Fruit fly (Drosophila melanogaster) whole organism, wandering third instar larva: ENCODE results near the gene RanBP3.

Experiments used
- Abd-B ChIP-seq: fragments of >200 bp; optimal IDR thresholded peaks from 2 replicates; lab custom pipeline; 2017; ENCODE audit warnings: missing biosample characterization, missing genetic modification characterization
- CG32264 ChIP-seq: fragments of 200-800 bp; sonication (Bioruptor generic); optimal IDR thresholded peaks from 2 replicates; lab custom pipeline; 2016; ENCODE audit warnings: missing biosample characterization, missing genetic modification characterization
- CG9705 ChIP-seq: fragments of 200-800 bp; sonication (Bioruptor generic); optimal IDR thresholded peaks from 2 replicates; lab custom pipeline; 2018; ENCODE audit warnings: missing biosample characterization, mild to moderate bottlenecking, missing genetic modification characterization
- CrebA ChIP-seq: fragments of 200-800 bp; sonication (Bioruptor generic); optimal IDR thresholded peaks from 2 replicates; lab custom pipeline; 2016; ENCODE audit warnings: missing biosample characterization, mild to moderate bottlenecking, missing genetic modification characterization, borderline replicate concordance
- Dfd ChIP-seq: fragments of >200 bp; optimal IDR thresholded peaks from 2 replicates; lab custom pipeline; 2017; ENCODE audit warnings: missing biosample characterization, missing genetic modification characterization
- Dif ChIP-seq: fragments of 200-275, 200-300 bp; sonication (Bioruptor generic); optimal IDR thresholded peaks from 2 replicates; lab custom pipeline; 2018; ENCODE audit warnings: missing biosample characterization, missing genetic modification characterization; ENCODE audit not compliant: partially characterized antibody
- GATAd ChIP-seq: sonication (Bioruptor generic); optimal IDR thresholded peaks from 2 replicates; lab custom pipeline; 2016; ENCODE audit warnings: missing biosample characterization, missing genetic modification characterization
- HLH106 ChIP-seq: fragments of 200-800 bp; optimal IDR thresholded peaks from 3 replicates; lab custom pipeline; 2019; ENCODE audit warnings: missing biosample characterization, mild to moderate bottlenecking, missing genetic modification characterization, moderate library complexity
- Hnf4 ChIP-seq: fragments of 200-800 bp; sonication (Bioruptor generic); optimal IDR thresholded peaks from 2 replicates; lab custom pipeline; 2016; ENCODE audit warnings: missing biosample characterization, mild to moderate bottlenecking, missing genetic modification characterization
- Hr78 ChIP-seq: fragments of >200 bp; optimal IDR thresholded peaks from 2 replicates; lab custom pipeline; 2017; ENCODE audit warnings: missing biosample characterization, missing genetic modification characterization
- Hr83 ChIP-seq: fragments of 200-300 bp; sonication (Bioruptor generic); optimal IDR thresholded peaks from 2 replicates; lab custom pipeline; 2016; ENCODE audit warnings: missing biosample characterization, mild to moderate bottlenecking, missing genetic modification characterization, moderate library complexity; ENCODE audit not compliant: poor library complexity, severe bottlenecking
- Jra ChIP-seq: sonication (Bioruptor generic); optimal IDR thresholded peaks from 2 replicates; lab custom pipeline; 2016; ENCODE audit warnings: missing biosample characterization, missing genetic modification characterization
- Mio ChIP-seq: sonication (Bioruptor generic); optimal IDR thresholded peaks from 2 replicates; lab custom pipeline; 2016; ENCODE audit warnings: missing biosample characterization, missing genetic modification characterization
- Myc ChIP-seq: fragments of >200 bp; optimal IDR thresholded peaks from 2 replicates; lab custom pipeline; 2017
- N ChIP-seq: fragments of >200 bp; optimal IDR thresholded peaks from 2 replicates; lab custom pipeline; 2018; ENCODE audit warnings: missing biosample characterization, missing external identifiers, missing genetic modification characterization
- OdsH ChIP-seq: fragments of 200-800 bp; sonication (Bioruptor generic); optimal IDR thresholded peaks from 2 replicates; lab custom pipeline; 2016; ENCODE audit warnings: missing biosample characterization, mild to moderate bottlenecking, missing genetic modification characterization
- Rel ChIP-seq, 2 experiments: fragments of 200-800 bp; sonication (Bioruptor generic) in 1 of 2; optimal IDR thresholded peaks; 2 replicates in 1 of 2; 3 replicates in 1 of 2; lab custom pipeline; 2016 to 2019; ENCODE audit warnings: mild to moderate bottlenecking in 2 of 2, missing biosample characterization in 2 of 2, missing genetic modification characterization in 2 of 2, moderate library complexity in 1 of 2
- Sp1 ChIP-seq: fragments of 200-800 bp; sonication (Bioruptor generic); optimal IDR thresholded peaks from 3 replicates; lab custom pipeline; 2019; ENCODE audit warnings: missing biosample characterization, mild to moderate bottlenecking, missing genetic modification characterization, moderate library complexity
- Vsx2 ChIP-seq: fragments of 200-300, 225-300 bp; sonication (Bioruptor generic); optimal IDR thresholded peaks from 2 replicates; lab custom pipeline; 2018; ENCODE audit warnings: missing biosample characterization, missing genetic modification characterization; ENCODE audit not compliant: partially characterized antibody
- br ChIP-seq: fragments of 200-800 bp; sonication (Bioruptor generic); optimal IDR thresholded peaks from 2 replicates; lab custom pipeline; 2016; ENCODE audit warnings: missing biosample characterization, missing genetic modification characterization
- brk ChIP-seq: fragments of 200-800 bp; sonication (Bioruptor generic); optimal IDR thresholded peaks from 2 replicates; lab custom pipeline; 2016; ENCODE audit warnings: missing biosample characterization, mild to moderate bottlenecking, missing genetic modification characterization
- dl ChIP-seq, 2 experiments: fragments of 175-275, 200-275 bp in 1 of 2; fragments of 200-275 bp in 1 of 2; sonication (Bioruptor generic); optimal IDR thresholded peaks; lab custom pipeline; 2018; ENCODE audit warnings: mild to moderate bottlenecking in 2 of 2, missing biosample characterization in 2 of 2, missing genetic modification characterization in 2 of 2, moderate library complexity in 2 of 2; ENCODE audit not compliant: partially characterized antibody in 2 of 2, insufficient read depth in 1 of 2
- dmrt93B ChIP-seq: fragments of 200-800 bp; sonication (Bioruptor generic); optimal IDR thresholded peaks from 2 replicates; lab custom pipeline; 2018; ENCODE audit warnings: missing biosample characterization, mild to moderate bottlenecking, missing genetic modification characterization
- dsf ChIP-seq: sonication (Bioruptor generic); optimal IDR thresholded peaks from 2 replicates; lab custom pipeline; 2016; ENCODE audit warnings: missing biosample characterization, missing genetic modification characterization, borderline replicate concordance
- ey ChIP-seq: fragments of 200-800 bp; sonication (Bioruptor generic); optimal IDR thresholded peaks from 2 replicates; lab custom pipeline; 2016; ENCODE audit warnings: missing biosample characterization, missing genetic modification characterization
- foxo ChIP-seq, 2 experiments: fragments of 200-800 bp; sonication (Bioruptor generic); optimal IDR thresholded peaks; 2 replicates in 1 of 2; 3 replicates in 1 of 2; lab custom pipeline; 2016 to 2017; ENCODE audit warnings: missing biosample characterization in 2 of 2, missing genetic modification characterization in 2 of 2
- fru ChIP-seq: fragments of 200-800 bp; sonication (Bioruptor generic); optimal IDR thresholded peaks from 3 replicates; lab custom pipeline; 2016; ENCODE audit warnings: missing biosample characterization, mild to moderate bottlenecking, missing genetic modification characterization
- h ChIP-seq: fragments of 200-800 bp; sonication (Bioruptor generic); optimal IDR thresholded peaks from 3 replicates; lab custom pipeline; 2016; ENCODE audit warnings: missing biosample characterization, mild to moderate bottlenecking, missing genetic modification characterization
- jim ChIP-seq: fragments of 175-275, 200-325 bp; sonication (Bioruptor generic); optimal IDR thresholded peaks from 2 replicates; lab custom pipeline; 2016; ENCODE audit warnings: missing biosample characterization, mild to moderate bottlenecking, missing genetic modification characterization
- lola ChIP-seq: fragments of >200 bp; optimal IDR thresholded peaks from 2 replicates; lab custom pipeline; 2017; ENCODE audit warnings: missing biosample characterization, missing genetic modification characterization
- pan ChIP-seq: fragments of >200 bp; optimal IDR thresholded peaks from 2 replicates; lab custom pipeline; 2017
- psq ChIP-seq: fragments of 200-800 bp; sonication (Bioruptor generic); optimal IDR thresholded peaks from 3 replicates; lab custom pipeline; 2017; ENCODE audit warnings: missing biosample characterization, mild to moderate bottlenecking, missing genetic modification characterization, moderate library complexity
- rgr ChIP-seq: fragments of 200-800 bp; sonication (Bioruptor generic); optimal IDR thresholded peaks from 3 replicates; lab custom pipeline; 2016; ENCODE audit warnings: missing biosample characterization, mild to moderate bottlenecking, missing genetic modification characterization
- sage ChIP-seq: fragments of 200-800 bp; sonication (Bioruptor generic); optimal IDR thresholded peaks from 2 replicates; lab custom pipeline; 2016; ENCODE audit warnings: missing biosample characterization, mild to moderate bottlenecking, missing genetic modification characterization
- sv ChIP-seq: fragments of 200-800 bp; sonication (Bioruptor generic); optimal IDR thresholded peaks from 3 replicates; lab custom pipeline; 2016; ENCODE audit warnings: missing biosample characterization, missing genetic modification characterization
- tai ChIP-seq: sonication (Bioruptor generic); optimal IDR thresholded peaks from 2 replicates; lab custom pipeline; 2016; ENCODE audit warnings: missing biosample characterization, missing genetic modification characterization
- usp ChIP-seq: fragments of >200 bp; optimal IDR thresholded peaks from 2 replicates; lab custom pipeline; 2017; ENCODE audit warnings: missing biosample characterization, missing genetic modification characterization
- woc ChIP-seq: sonication (Bioruptor generic); optimal IDR thresholded peaks from 2 replicates; lab custom pipeline; 2016; ENCODE audit warnings: missing biosample characterization, mild to moderate bottlenecking, missing genetic modification characterization

RanBP3 gene

dm6 chr3R:23763015-23763414 is 10.4 kb upstream of the RanBP3 start, which contains the start of gene udt:
TSS of gene udt (minus strand) at chr3R:23763263.
- no peak for TF ChIP-seq N (GFP tag; lab: Kevin White, UChicago)
- no peak for TF ChIP-seq dsf (GFP tag; lab: Kevin White, UChicago)
- no peak for TF ChIP-seq Sp1 (GFP tag; lab: Kevin White, UChicago)
- peak; percentile 39 for TF ChIP-seq Myc (lab: Kevin White, UChicago)
- TF ChIP-seq sage (GFP tag; lab: Kevin White, UChicago), result no peak
- TF ChIP-seq woc (GFP tag; lab: Kevin White, UChicago), result no peak
- TF ChIP-seq Dif (GFP tag; lab: Kevin White, UChicago), result no peak
- TF ChIP-seq lola (GFP tag; lab: Kevin White, UChicago), result no peak
- TF ChIP-seq GATAd (GFP tag; lab: Kevin White, UChicago), result no peak
- no peak for TF ChIP-seq Vsx2 (GFP tag; lab: Kevin White, UChicago)
- no peak for TF ChIP-seq jim (GFP tag; lab: Kevin White, UChicago)
- TF ChIP-seq brk (GFP tag; lab: Kevin White, UChicago), result no peak
- TF ChIP-seq psq (GFP tag; lab: Kevin White, UChicago), result peak; percentile 28
- TF ChIP-seq Hr83 (GFP tag; lab: Kevin White, UChicago), result peak; percentile 20
- peak; percentile 0 for TF ChIP-seq br (GFP tag; lab: Kevin White, UChicago)
- no peak for TF ChIP-seq ey (GFP tag; lab: Kevin White, UChicago)
- no peak for TF ChIP-seq tai (GFP tag; lab: Kevin White, UChicago)
- no peak for TF ChIP-seq Abd-B (GFP tag; lab: Kevin White, UChicago)
- no peak for TF ChIP-seq CG9705 (GFP tag; lab: Kevin White, UChicago)
- TF ChIP-seq CrebA (GFP tag; lab: Kevin White, UChicago), result no peak
- TF ChIP-seq Hnf4 (GFP tag; lab: Kevin White, UChicago), result peak; percentile 46
- no peak for TF ChIP-seq usp
- no peak for TF ChIP-seq foxo (GFP tag; optimal IDR thresholded peaks at IDR 0.05; lab: Kevin White, UChicago)
- no peak for TF ChIP-seq fru (GFP tag; lab: Kevin White, UChicago)
- TF ChIP-seq OdsH (GFP tag; lab: Kevin White, UChicago), result no peak
- no peak for TF ChIP-seq Mio
- TF ChIP-seq dl (GFP tag; optimal IDR thresholded peaks at IDR 0.05; lab: Kevin White, UChicago; ENCODE audit: insufficient read depth in 1 of 2, partially characterized antibody in 2 of 2), result no peak
- TF ChIP-seq Hr78 (GFP tag; lab: Kevin White, UChicago), result no peak
- no peak for TF ChIP-seq Jra (GFP tag; lab: Kevin White, UChicago)
- no peak for TF ChIP-seq rgr (GFP tag; lab: Kevin White, UChicago)
- peak; percentile 26 for TF ChIP-seq sv (GFP tag; lab: Kevin White, UChicago)
- no peak for TF ChIP-seq Dfd (GFP tag; lab: Kevin White, UChicago)
- no peak for TF ChIP-seq pan
- TF ChIP-seq Rel (GFP tag; optimal IDR thresholded peaks at IDR 0.05; lab: Kevin White, UChicago), result no peak
- no peak for TF ChIP-seq Rel (tag; optimal IDR thresholded peaks at IDR 0.05; lab: Kevin White, UChicago)
- TF ChIP-seq h (GFP tag; lab: Kevin White, UChicago), result no peak
- TF ChIP-seq HLH106 (tag; lab: Kevin White, UChicago), result no peak
- no peak for TF ChIP-seq dmrt93B (GFP tag; lab: Kevin White, UChicago)
- TF ChIP-seq CG32264, result no peak

- TF ChIP-seq usp (no peak), rgr (GFP tag; lab: Kevin White, UChicago) (peak; percentile 52), pan (no peak), tai (GFP tag; lab: Kevin White, UChicago) (no peak), Myc (lab: Kevin White, UChicago) (peak; percentile 15), CG9705 (GFP tag; lab: Kevin White, UChicago) (no peak), dl (GFP tag; optimal IDR thresholded peaks at IDR 0.05; lab: Kevin White, UChicago; ENCODE audit: insufficient read depth in 1 of 2, partially characterized antibody in 2 of 2) (no peak), ey (GFP tag; lab: Kevin White, UChicago) (peak; percentile 18), CG32264 (no peak), Sp1 (GFP tag; lab: Kevin White, UChicago) (peak; percentile 31), fru (GFP tag; lab: Kevin White, UChicago) (peak; percentile 15), Mio (no peak), sv (GFP tag; lab: Kevin White, UChicago) (peak; percentile 21), brk (GFP tag; lab: Kevin White, UChicago) (no peak), HLH106 (tag; lab: Kevin White, UChicago) (no peak), Jra (GFP tag; lab: Kevin White, UChicago) (peak; percentile 57), Vsx2 (GFP tag; lab: Kevin White, UChicago) (no peak), CrebA (GFP tag; lab: Kevin White, UChicago) (no peak), dmrt93B (GFP tag; lab: Kevin White, UChicago) (no peak), h (GFP tag; lab: Kevin White, UChicago) (peak; percentile 39), foxo (GFP tag; optimal IDR thresholded peaks at IDR 0.05; lab: Kevin White, UChicago) (peak in 1 of 2 experiments; percentile 50), Rel (GFP tag; optimal IDR thresholded peaks at IDR 0.05; lab: Kevin White, UChicago) (no peak), Rel (tag; optimal IDR thresholded peaks at IDR 0.05; lab: Kevin White, UChicago) (peak; percentile 88), dsf (GFP tag; lab: Kevin White, UChicago) (no peak), Hnf4 (GFP tag; lab: Kevin White, UChicago) (peak; percentile 72), Abd-B (GFP tag; lab: Kevin White, UChicago) (no peak), Dif (GFP tag; lab: Kevin White, UChicago) (no peak), N (GFP tag; lab: Kevin White, UChicago) (no peak), psq (GFP tag; lab: Kevin White, UChicago) (no peak), GATAd (GFP tag; lab: Kevin White, UChicago) (no peak), OdsH (GFP tag; lab: Kevin White, UChicago) (peak; percentile 48), Hr83 (GFP tag; lab: Kevin White, UChicago) (peak; percentile 84), woc (GFP tag; lab: Kevin White, UChicago) (no peak), Dfd (GFP tag; lab: Kevin White, UChicago) (no peak), sage (GFP tag; lab: Kevin White, UChicago) (no peak), lola (GFP tag; lab: Kevin White, UChicago) (no peak), Hr78 (GFP tag; lab: Kevin White, UChicago) (no peak), jim (GFP tag; lab: Kevin White, UChicago) (no peak)
Measured at dm6 chr3R:23760219-23761018, 7.8 kb upstream of the RanBP3 start, which contains the start of gene SdhD. TSS of gene SdhD (minus strand) at chr3R:23760600.
